Worm (Caenorhabditis elegans) whole organism, late embryonic: ENCODE results near the gene nhr-59.

Source experiments
- C08G9.2 ChIP-seq: sonication (generic microtip); optimal IDR thresholded peaks from 2 replicates; lab custom pipeline; 2016; ENCODE audit warnings: mild to moderate bottlenecking, missing genetic modification characterization, moderate library complexity, missing compliant biosample characterization
- C38D4.7 ChIP-seq: fragments of 200-800 bp; sonication (Bioruptor generic); optimal IDR thresholded peaks from 2 replicates; lab custom pipeline; 2018; ENCODE audit warnings: mild to moderate bottlenecking, missing genetic modification characterization, moderate library complexity, missing compliant biosample characterization
- F13H6.1 ChIP-seq: sonication (generic microtip); optimal IDR thresholded peaks from 2 replicates; lab custom pipeline; 2016; ENCODE audit warnings: missing genetic modification characterization, missing compliant biosample characterization
- K02D7.2 ChIP-seq: sonication (generic microtip); optimal IDR thresholded peaks from 2 replicates; lab custom pipeline; 2017; ENCODE audit warnings: mild to moderate bottlenecking, missing genetic modification characterization, missing compliant biosample characterization
- K09A11.1 ChIP-seq: sonication (generic microtip); optimal IDR thresholded peaks from 2 replicates; lab custom pipeline; 2017; ENCODE audit warnings: antibody characterized with exemption, mild to moderate bottlenecking, missing genetic modification characterization, missing compliant biosample characterization; ENCODE audit not compliant: insufficient read depth
- T23F11.4 ChIP-seq: fragments of 200-800 bp; sonication (Bioruptor generic); optimal IDR thresholded peaks from 2 replicates; lab custom pipeline; 2018; ENCODE audit warnings: mild to moderate bottlenecking, missing genetic modification characterization, missing compliant biosample characterization
- Y22D7AL.16 ChIP-seq: sonication (generic microtip); optimal IDR thresholded peaks from 2 replicates; lab custom pipeline; 2016; ENCODE audit warnings: missing genetic modification characterization, missing compliant biosample characterization
- ahr-1 ChIP-seq: sonication (generic microtip); optimal IDR thresholded peaks from 2 replicates; lab custom pipeline; 2016; ENCODE audit warnings: missing genetic modification characterization, missing compliant biosample characterization
- ama-1 ChIP-seq: fragments of 150-350 bp; optimal IDR thresholded peaks from 2 replicates; lab custom pipeline; 2014
- ceh-14 ChIP-seq: sonication (generic microtip); optimal IDR thresholded peaks from 2 replicates; lab custom pipeline; 2016; ENCODE audit warnings: missing genotype, missing genetic modification characterization, missing compliant biosample characterization
- ceh-18 ChIP-seq: sonication (generic microtip); optimal IDR thresholded peaks from 2 replicates; lab custom pipeline; 2016; ENCODE audit warnings: missing genetic modification characterization, missing compliant biosample characterization
- ceh-19 ChIP-seq: fragments of 200-800 bp; sonication (Bioruptor generic); optimal IDR thresholded peaks from 2 replicates; lab custom pipeline; 2018; ENCODE audit warnings: mild to moderate bottlenecking, missing genetic modification characterization, missing compliant biosample characterization
- ceh-30 ChIP-seq: fragments of 150-350 bp; optimal IDR thresholded peaks from 2 replicates; lab custom pipeline; 2014; ENCODE audit warnings: missing biosample characterization, missing genetic modification characterization
- ceh-31 ChIP-seq: sonication (generic microtip); optimal IDR thresholded peaks from 2 replicates; lab custom pipeline; 2016; ENCODE audit warnings: missing genetic modification characterization, missing compliant biosample characterization
- ceh-48 ChIP-seq: sonication (generic microtip); optimal IDR thresholded peaks from 2 replicates; lab custom pipeline; 2016; ENCODE audit warnings: missing genetic modification characterization, inconsistent platforms, missing compliant biosample characterization
- che-1 ChIP-seq: sonication (generic microtip); optimal IDR thresholded peaks from 2 replicates; lab custom pipeline; 2016; ENCODE audit warnings: mild to moderate bottlenecking, missing genetic modification characterization, missing compliant biosample characterization
- elt-4 ChIP-seq: sonication (generic microtip); optimal IDR thresholded peaks from 2 replicates; lab custom pipeline; 2016; ENCODE audit warnings: missing genetic modification characterization, missing compliant biosample characterization
- ets-4 ChIP-seq: sonication (generic microtip); optimal IDR thresholded peaks from 2 replicates; lab custom pipeline; 2016; ENCODE audit warnings: missing genetic modification characterization, missing compliant biosample characterization
- eyg-1 ChIP-seq: sonication (generic microtip); optimal IDR thresholded peaks from 2 replicates; lab custom pipeline; 2016; ENCODE audit warnings: missing genotype, missing genetic modification characterization, missing compliant biosample characterization
- fax-1 ChIP-seq: sonication (generic microtip); optimal IDR thresholded peaks from 2 replicates; lab custom pipeline; 2016; ENCODE audit warnings: missing genotype, missing genetic modification characterization, missing compliant biosample characterization
- gmeb-2 ChIP-seq: sonication (generic microtip); optimal IDR thresholded peaks from 2 replicates; lab custom pipeline; 2016; ENCODE audit warnings: missing genetic modification characterization, inconsistent platforms, missing compliant biosample characterization
- hlh-15 ChIP-seq: sonication (generic microtip); optimal IDR thresholded peaks from 2 replicates; lab custom pipeline; 2016; ENCODE audit warnings: missing genetic modification characterization, missing compliant biosample characterization
- hlh-6 ChIP-seq: sonication (generic microtip); optimal IDR thresholded peaks from 2 replicates; lab custom pipeline; 2016; ENCODE audit warnings: missing genotype, missing genetic modification characterization, missing compliant biosample characterization
- hlh-8 ChIP-seq: sonication (generic microtip); optimal IDR thresholded peaks from 2 replicates; lab custom pipeline; 2016; ENCODE audit warnings: missing genotype, missing genetic modification characterization, missing compliant biosample characterization
- madf-2 ChIP-seq: sonication (generic microtip); optimal IDR thresholded peaks from 2 replicates; lab custom pipeline; 2017; ENCODE audit warnings: missing genetic modification characterization, missing compliant biosample characterization
- nfya-1 ChIP-seq: sonication (generic microtip); optimal IDR thresholded peaks from 2 replicates; lab custom pipeline; 2017; ENCODE audit warnings: missing genetic modification characterization, mild to moderate bottlenecking, missing compliant biosample characterization, antibody characterized with exemption, moderate library complexity
- nhr-232 ChIP-seq: sonication (generic microtip); optimal IDR thresholded peaks from 2 replicates; lab custom pipeline; 2016; ENCODE audit warnings: missing genetic modification characterization, missing compliant biosample characterization
- npax-4 ChIP-seq: sonication (generic microtip); optimal IDR thresholded peaks from 2 replicates; lab custom pipeline; 2016; ENCODE audit warnings: missing genetic modification characterization, missing compliant biosample characterization
- odd-2 ChIP-seq: sonication (generic microtip); optimal IDR thresholded peaks from 2 replicates; lab custom pipeline; 2017; ENCODE audit warnings: antibody characterized with exemption, mild to moderate bottlenecking, missing genetic modification characterization, missing compliant biosample characterization
- pax-1 ChIP-seq: fragments of 150-350 bp; optimal IDR thresholded peaks from 2 replicates; lab custom pipeline; 2014; ENCODE audit warnings: missing biosample characterization, missing genetic modification characterization
- pha-2 ChIP-seq: sonication (generic microtip); optimal IDR thresholded peaks from 2 replicates; lab custom pipeline; 2017; ENCODE audit warnings: mild to moderate bottlenecking, missing genetic modification characterization, missing compliant biosample characterization
- pha-4 ChIP-seq: fragments of 150-350 bp; optimal IDR thresholded peaks from 2 replicates; lab custom pipeline; 2018; ENCODE audit warnings: missing biosample characterization, missing genetic modification reagents, missing genetic modification characterization
- ref-2 ChIP-seq: sonication (generic microtip); optimal IDR thresholded peaks from 2 replicates; lab custom pipeline; 2016; ENCODE audit warnings: missing genetic modification characterization, missing compliant biosample characterization
- rnt-1 ChIP-seq: sonication (generic microtip); optimal IDR thresholded peaks from 2 replicates; lab custom pipeline; 2016; ENCODE audit warnings: missing genetic modification characterization, missing compliant biosample characterization
- sox-4 ChIP-seq: sonication (generic microtip); optimal IDR thresholded peaks from 2 replicates; lab custom pipeline; 2017; ENCODE audit warnings: mild to moderate bottlenecking, missing genetic modification characterization, inconsistent platforms, missing compliant biosample characterization
- syd-9 ChIP-seq: sonication (generic microtip); optimal IDR thresholded peaks from 2 replicates; lab custom pipeline; 2016; ENCODE audit warnings: mild to moderate bottlenecking, missing genetic modification characterization, moderate library complexity, missing compliant biosample characterization
- tbx-2 ChIP-seq: sonication (generic microtip); optimal IDR thresholded peaks from 2 replicates; lab custom pipeline; 2016; ENCODE audit warnings: missing genetic modification characterization, missing compliant biosample characterization
- unc-3 ChIP-seq, 2 experiments: fragments of 200-800 bp in 1 of 2; sonication (Bioruptor generic) in 1 of 2; sonication (generic microtip) in 1 of 2; conservative IDR thresholded peaks in 1 of 2; optimal IDR thresholded peaks in 1 of 2; 2 replicates each; pipeline versions ENCODE4 v1.3.6 to Lab custom; 2016 to 2022; ENCODE audit warnings: missing compliant biosample characterization in 2 of 2, missing genetic modification characterization in 2 of 2, missing genetic modification reagents in 1 of 2
- unc-42 ChIP-seq: sonication (generic microtip); optimal IDR thresholded peaks from 2 replicates; lab custom pipeline; 2016; ENCODE audit warnings: missing genotype, missing genetic modification characterization, missing compliant biosample characterization
- unc-55 ChIP-seq: sonication (generic microtip); optimal IDR thresholded peaks from 2 replicates; lab custom pipeline; 2017; ENCODE audit warnings: missing biosample characterization, missing genetic modification reagents, missing genetic modification characterization
- ztf-16 ChIP-seq: sonication (generic microtip); optimal IDR thresholded peaks from 2 replicates; lab custom pipeline; 2017; ENCODE audit warnings: missing genetic modification characterization, missing compliant biosample characterization

nhr-59 gene

ce11 chrV:2266958-2267357, 11.1 kb downstream of the nhr-59 start, which contains the start of gene nhr-275:
nhr-275 (minus strand) TSS chrV:2267058.
- no peak for TF ChIP-seq hlh-15 (tag; lab: Kevin White, UChicago)
- TF ChIP-seq eyg-1 (tag; lab: Kevin White, UChicago), result no peak
- TF ChIP-seq rnt-1, result no peak
- TF ChIP-seq che-1, result no peak
- no peak for TF ChIP-seq C08G9.2
- no peak for TF ChIP-seq pha-2
- TF ChIP-seq pha-4, result no peak
- TF ChIP-seq C38D4.7 (GFP tag; lab: Kevin White, UChicago), result no peak
- TF ChIP-seq ztf-16, result no peak
- TF ChIP-seq unc-55 (GFP tag; lab: Kevin White, UChicago), result no peak
- TF ChIP-seq hlh-8 (tag; lab: Kevin White, UChicago), result no peak

- TF ChIP-seq ztf-16, result no peak
- no peak for TF ChIP-seq hlh-15 (tag; lab: Kevin White, UChicago)
- no peak for TF ChIP-seq elt-4 (tag; lab: Kevin White, UChicago)
- TF ChIP-seq unc-42, result no peak
- no peak for TF ChIP-seq tbx-2 (tag; lab: Kevin White, UChicago)
- TF ChIP-seq ceh-48 (tag; lab: Kevin White, UChicago), result no peak
- no peak for TF ChIP-seq K09A11.1
- no peak for TF ChIP-seq hlh-8 (tag; lab: Kevin White, UChicago)
- no peak for TF ChIP-seq ceh-14 (tag; lab: Kevin White, UChicago)
- TF ChIP-seq gmeb-2 (tag; lab: Kevin White, UChicago), result no peak
- TF ChIP-seq nhr-232 (tag; lab: Kevin White, UChicago), result no peak
- no peak for TF ChIP-seq syd-9 (tag; lab: Kevin White, UChicago)
- no peak for TF ChIP-seq unc-3 (GFP tag; conservative IDR thresholded peaks at IDR 0.05; lab: Robert Waterston, UW)
- TF ChIP-seq unc-3 (tag; optimal IDR thresholded peaks at IDR 0.05; lab: Kevin White, UChicago), result no peak
- no peak for TF ChIP-seq Y22D7AL.16 (tag; lab: Kevin White, UChicago)
- TF ChIP-seq ets-4 (tag; lab: Kevin White, UChicago), result no peak
- TF ChIP-seq sox-4 (tag; lab: Kevin White, UChicago), result no peak
- no peak for TF ChIP-seq fax-1
Measured at ce11 chrV:2264925-2265324, 13.1 kb downstream of the nhr-59 start.

ce11 chrV:2264455-2264854, 13.6 kb downstream of the nhr-59 start, which contains the start of gene nhr-183:
nhr-183 (minus strand) TSS chrV:2264634.
- TF ChIP-seq pax-1 (tag; lab: Kevin White, UChicago) (peak; percentile 69), ceh-30 (tag; lab: Kevin White, UChicago) (no peak)

- no peak for TF ChIP-seq ets-4 (tag; lab: Kevin White, UChicago)
- TF ChIP-seq npax-4 (tag; lab: Kevin White, UChicago), result no peak
- TF ChIP-seq C08G9.2, result no peak
- no peak for TF ChIP-seq pax-1 (tag; lab: Kevin White, UChicago)
- TF ChIP-seq, all 69 proteins: peak for 0
Measured at ce11 chrV:2260660-2261059, 17.4 kb downstream of the nhr-59 start, which contains the start of gene F41B5.12. F41B5.12 (plus strand) TSS chrV:2260960.

- TF ChIP-seq ama-1 (no peak), ceh-14 (tag; lab: Kevin White, UChicago) (no peak), K02D7.2 (tag; lab: Kevin White, UChicago) (no peak), ceh-31 (tag; lab: Kevin White, UChicago) (no peak), ahr-1 (tag; lab: Kevin White, UChicago) (no peak), odd-2 (no peak), madf-2 (tag; lab: Kevin White, UChicago) (no peak), ztf-16 (no peak), nfya-1 (tag; lab: Kevin White, UChicago) (no peak), hlh-6 (tag; lab: Kevin White, UChicago) (no peak), T23F11.4 (no peak), ceh-19 (GFP tag; lab: Kevin White, UChicago) (no peak), F13H6.1 (no peak), nhr-232 (tag; lab: Kevin White, UChicago) (no peak), ref-2 (tag; lab: Kevin White, UChicago) (no peak), ceh-18 (tag; lab: Kevin White, UChicago) (no peak)
Measured at ce11 chrV:2259750-2260149, 18.3 kb downstream of the nhr-59 start, which contains the start of gene nhr-182. nhr-182 (minus strand) TSS chrV:2259927.
